Fruit fly (Drosophila melanogaster) whole organism, wandering third instar larva: Measurements from ENCODE around the gene N.

ENCODE experiments used
- Myc ChIP-seq: fragments of >200 bp; optimal IDR thresholded peaks from 2 replicates; lab custom pipeline; 2017
- OdsH ChIP-seq: fragments of 200-800 bp; sonication (Bioruptor generic); optimal IDR thresholded peaks from 2 replicates; lab custom pipeline; 2016; ENCODE audit warnings: missing biosample characterization, mild to moderate bottlenecking, missing genetic modification characterization
- dl ChIP-seq, 2 experiments: fragments of 175-275, 200-275 bp in 1 of 2; fragments of 200-275 bp in 1 of 2; sonication (Bioruptor generic); optimal IDR thresholded peaks; lab custom pipeline; 2018; ENCODE audit warnings: mild to moderate bottlenecking in 2 of 2, missing biosample characterization in 2 of 2, missing genetic modification characterization in 2 of 2, moderate library complexity in 2 of 2; ENCODE audit not compliant: partially characterized antibody in 2 of 2, insufficient read depth in 1 of 2
- lola ChIP-seq: fragments of >200 bp; optimal IDR thresholded peaks from 2 replicates; lab custom pipeline; 2017; ENCODE audit warnings: missing biosample characterization, missing genetic modification characterization
- sage ChIP-seq: fragments of 200-800 bp; sonication (Bioruptor generic); optimal IDR thresholded peaks from 2 replicates; lab custom pipeline; 2016; ENCODE audit warnings: missing biosample characterization, mild to moderate bottlenecking, missing genetic modification characterization

DNA sequence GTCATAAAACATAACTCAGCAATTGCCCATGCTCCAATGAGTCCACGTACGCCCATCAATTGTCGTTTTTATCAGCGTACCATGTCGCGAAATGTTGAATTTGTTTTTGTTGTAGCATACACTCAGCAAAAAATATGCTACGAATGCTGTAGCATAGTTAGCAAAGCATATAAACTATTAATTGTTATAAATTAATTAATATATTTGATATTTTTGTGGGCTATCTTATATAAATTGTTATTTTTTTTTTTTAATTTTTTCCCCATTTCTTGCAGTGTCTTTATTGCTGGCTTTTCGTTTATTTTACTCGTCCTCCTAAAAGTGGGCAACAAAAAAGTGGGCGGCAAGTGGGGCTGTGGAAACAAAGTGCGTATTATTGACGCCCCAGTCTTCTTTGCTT, 25.8 kb upstream of the N start:
- no peak for TF ChIP-seq OdsH (GFP tag; lab: Kevin White, UChicago)
- TF ChIP-seq dl (GFP tag; optimal IDR thresholded peaks at IDR 0.05; lab: Kevin White, UChicago; ENCODE audit: insufficient read depth in 1 of 2, partially characterized antibody in 2 of 2): no peak
- no peak for TF ChIP-seq lola
- no peak for TF ChIP-seq Myc
- TF ChIP-seq sage: no peak
